Worm (Caenorhabditis elegans): ENCODE data around the gene Y43C5A.2.

DNA sequence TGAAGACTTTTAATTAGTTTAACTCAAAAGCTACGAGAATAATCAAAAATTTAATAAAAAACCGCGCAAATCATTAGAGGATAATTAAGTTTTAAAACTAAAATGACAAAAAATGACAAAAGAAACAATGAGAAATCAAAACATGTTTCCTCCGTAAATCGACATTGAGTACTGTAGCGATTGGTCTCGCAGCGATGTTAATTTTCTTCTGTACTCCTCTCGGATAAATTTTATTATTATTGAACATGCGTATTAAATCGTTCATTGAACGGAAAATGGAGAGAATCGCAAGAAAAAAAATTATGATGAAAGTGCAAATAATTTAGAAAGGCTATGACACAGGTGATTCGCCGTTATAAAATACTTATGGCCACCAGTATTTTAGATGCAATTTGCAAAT lies 15.6 kb downstream of the Y43C5A.2 start:
- TF ChIP-seq dao-5 (tag; optimal IDR thresholded peaks at IDR 0.05): no peak
- no peak for TF ChIP-seq him-1 (tag; optimal IDR thresholded peaks at IDR 0.05)
- no peak for TF ChIP-seq W03F9.2 (tag; optimal IDR thresholded peaks at IDR 0.05)

Measured in whole organism, L4/young adult.